Fruit fly (Drosophila melanogaster) whole organism, prepupa: ENCODE results near the gene aux.
A peak's percentile ranks its signal among the peaks of the same experiment; 100 is the strongest.

Experiments used
- CG10631 ChIP-seq: fragments of 200-800 bp; sonication (Bioruptor generic); optimal IDR thresholded peaks from 2 replicates; lab custom pipeline; 2016; ENCODE audit warnings: missing biosample characterization, missing genetic modification characterization
- CG10669 ChIP-seq: fragments of 200-800 bp; sonication (Bioruptor generic); optimal IDR thresholded peaks from 3 replicates; lab custom pipeline; 2018; ENCODE audit warnings: missing biosample characterization, mild to moderate bottlenecking, missing genetic modification characterization, moderate library complexity
- CG3032 ChIP-seq: fragments of 200-800 bp; optimal IDR thresholded peaks from 2 replicates; lab custom pipeline; 2019; ENCODE audit warnings: missing biosample characterization, mild to moderate bottlenecking, missing genetic modification characterization, moderate library complexity
- CG6792 ChIP-seq: fragments of 200-800 bp; sonication (Bioruptor generic); optimal IDR thresholded peaks from 3 replicates; lab custom pipeline; 2016; ENCODE audit warnings: missing biosample characterization, missing genetic modification characterization
- CG6808 ChIP-seq: fragments of 200-800 bp; sonication (Bioruptor generic); optimal IDR thresholded peaks from 3 replicates; lab custom pipeline; 2017; ENCODE audit warnings: missing biosample characterization, missing genetic modification characterization, mild to moderate bottlenecking, moderate library complexity, missing genetic modification reagents
- Gug ChIP-seq: fragments of 200-800 bp; sonication (Bioruptor generic); IDR thresholded peaks from 2 replicates; pipeline ENCODE4 v1.3.6; 2022; ENCODE audit warnings: missing biosample characterization, missing genetic modification characterization
- Hr39 ChIP-seq: fragments of 200-800 bp; sonication (Bioruptor generic); optimal IDR thresholded peaks from 2 replicates; lab custom pipeline; 2016; ENCODE audit warnings: missing biosample characterization, missing genetic modification characterization
- Hr4 ChIP-seq: fragments of 200-800 bp; sonication (Bioruptor generic); optimal IDR thresholded peaks from 3 replicates; lab custom pipeline; 2016; ENCODE audit warnings: missing biosample characterization, missing genetic modification characterization
- OdsH ChIP-seq: fragments of 200-800 bp; sonication (Bioruptor generic); optimal IDR thresholded peaks from 3 replicates; lab custom pipeline; 2016; ENCODE audit warnings: missing biosample characterization, missing genetic modification characterization
- lz ChIP-seq: fragments of 200-800 bp; sonication (Bioruptor generic); optimal IDR thresholded peaks from 3 replicates; lab custom pipeline; 2016; ENCODE audit warnings: missing biosample characterization, missing genetic modification characterization

DNA sequence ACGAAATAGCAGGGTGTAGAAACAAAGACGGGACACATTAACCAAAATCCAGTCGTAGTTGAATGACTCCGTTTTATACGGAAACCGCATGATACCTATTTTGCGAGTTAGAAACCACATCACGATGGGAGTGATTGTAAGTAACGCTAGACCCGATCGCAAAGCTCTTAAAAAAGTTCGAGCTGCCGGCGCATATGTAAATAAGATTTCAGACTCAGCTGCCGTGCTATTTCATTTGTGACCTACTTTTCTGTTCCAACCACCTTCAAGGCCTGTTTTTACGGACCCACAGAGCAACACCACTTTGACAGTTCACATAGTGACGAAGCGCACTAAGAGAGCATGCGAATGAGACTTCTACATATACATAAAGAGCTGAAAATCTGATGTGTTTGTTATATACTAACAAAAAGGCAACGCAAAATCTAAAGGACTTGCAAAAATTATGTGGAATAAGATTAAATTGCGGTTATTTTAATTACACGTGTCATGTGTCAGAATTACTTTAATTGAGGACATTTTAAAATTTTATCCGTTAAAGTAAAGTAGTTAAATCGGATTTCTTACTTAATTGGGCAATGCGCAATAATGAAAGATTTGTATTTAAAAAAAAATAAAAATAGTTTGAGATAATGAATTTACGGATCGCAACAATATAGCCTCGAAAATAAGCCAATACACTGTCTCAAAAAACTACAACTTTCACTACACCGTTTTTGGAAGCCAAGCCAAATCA lies 32.7 kb upstream of the aux start:
- no peak for TF ChIP-seq CG10631 (GFP tag; lab: Kevin White, UChicago)
- no peak for TF ChIP-seq Hr39 (GFP tag; lab: Kevin White, UChicago)
- no peak for TF ChIP-seq CG6808 (GFP tag; lab: Kevin White, UChicago)
- TF ChIP-seq lz (GFP tag; lab: Kevin White, UChicago) = no peak
- TF ChIP-seq Hr4 (GFP tag; lab: Kevin White, UChicago) = peak; percentile 18
- no peak for TF ChIP-seq Gug
- no peak for TF ChIP-seq OdsH (GFP tag; lab: Kevin White, UChicago)
- TF ChIP-seq CG10669 (GFP tag; lab: Kevin White, UChicago) = no peak
- TF ChIP-seq CG6792 = no peak
- TF ChIP-seq CG3032 (tag; lab: Kevin White, UChicago) = no peak
